Fruit fly (Drosophila melanogaster): Measurements from ENCODE around the gene Ada2b.

Ada2b gene

dm6 chr3R:8206019-8206418 lies 34.3 kb downstream of the Ada2b start (continued):
- no peak for TF ChIP-seq CG2116 (GFP tag; optimal IDR thresholded peaks at IDR 0.05)
- TF ChIP-seq CG9817 (tag; optimal IDR thresholded peaks at IDR 0.05): no peak
- TF ChIP-seq maf-S (GFP tag; optimal IDR thresholded peaks at IDR 0.05): no peak
- TF ChIP-seq CG2129 (GFP tag; IDR thresholded peaks at IDR 0.05; ENCODE audit: partially characterized antibody): no peak
- TF ChIP-seq CG4360 (GFP tag; IDR thresholded peaks at IDR 0.05): no peak

dm6 chr3R:8205292-8205893 lies 34.9 kb downstream of the Ada2b start:
- no peak for TF ChIP-seq CG32772 (GFP tag; IDR thresholded peaks at IDR 0.05)
- no peak for TF ChIP-seq CG12391 (tag; optimal IDR thresholded peaks at IDR 0.05)
- TF ChIP-seq zen (tag; optimal IDR thresholded peaks at IDR 0.05): peak; percentile 99
- TF ChIP-seq CG15479 (GFP tag; optimal IDR thresholded peaks at IDR 0.05): peak; percentile 69
- no peak for TF ChIP-seq chif (GFP tag; optimal IDR thresholded peaks at IDR 0.05)
- no peak for TF ChIP-seq D19A (tag; optimal IDR thresholded peaks at IDR 0.05)
- TF ChIP-seq sqz (GFP tag; optimal IDR thresholded peaks at IDR 0.05): no peak
- TF ChIP-seq Lpt (GFP tag; optimal IDR thresholded peaks at IDR 0.05): no peak
- TF ChIP-seq en (GFP tag; optimal IDR thresholded peaks at IDR 0.05): no peak
- peak in 1 of 2 experiments; percentile 95 for TF ChIP-seq tll (GFP tag; optimal IDR thresholded peaks at IDR 0.05)
- peak; percentile 92 for TF ChIP-seq D (optimal IDR thresholded peaks at IDR 0.05)
- TF ChIP-seq D (GFP tag; optimal IDR thresholded peaks at IDR 0.05): no peak
- no peak for TF ChIP-seq mam (GFP tag; optimal IDR thresholded peaks at IDR 0.05)
- TF ChIP-seq ara (GFP tag; IDR thresholded peaks at IDR 0.05): no peak
- TF ChIP-seq CG13775 (GFP tag; optimal IDR thresholded peaks at IDR 0.05): no peak
- no peak for TF ChIP-seq bab2 (GFP tag; optimal IDR thresholded peaks at IDR 0.05)
- TF ChIP-seq cad (GFP tag; optimal IDR thresholded peaks at IDR 0.05): peak; percentile 90
- no peak for TF ChIP-seq CG4854 (GFP tag; optimal IDR thresholded peaks at IDR 0.05)
- no peak for TF ChIP-seq MTF-1 (GFP tag; optimal IDR thresholded peaks at IDR 0.05; ENCODE audit: borderline replicate concordance)
- TF ChIP-seq CG4617 (GFP tag; optimal IDR thresholded peaks at IDR 0.05; ENCODE audit: borderline replicate concordance): no peak
- TF ChIP-seq klu (GFP tag; IDR thresholded peaks at IDR 0.05): no peak
- no peak for TF ChIP-seq psq (GFP tag; optimal IDR thresholded peaks at IDR 0.05)
- no peak for TF ChIP-seq tap (tag; optimal IDR thresholded peaks at IDR 0.05)
- TF ChIP-seq CG34422 (GFP tag; IDR thresholded peaks at IDR 0.05): 0 out of 3 replicates have a peak, but pooled peaks have one; percentile 35
- TF ChIP-seq hth (optimal IDR thresholded peaks at IDR 0.05): no peak

- TF ChIP-seq Fer2 (tag; optimal IDR thresholded peaks at IDR 0.05): no peak
- no peak for TF ChIP-seq CG12391 (tag; optimal IDR thresholded peaks at IDR 0.05)
- no peak for TF ChIP-seq CG13287 (GFP tag; IDR thresholded peaks at IDR 0.05; ENCODE audit: partially characterized antibody)
- TF ChIP-seq CG16815 (GFP tag; optimal IDR thresholded peaks at IDR 0.05): no peak
- no peak for TF ChIP-seq Lhr (GFP tag; optimal IDR thresholded peaks at IDR 0.05)
- no peak for TF ChIP-seq Mes4 (GFP tag; optimal IDR thresholded peaks at IDR 0.05)
- TF ChIP-seq CG15479 (GFP tag; optimal IDR thresholded peaks at IDR 0.05): no peak
- TF ChIP-seq ERR (GFP tag; optimal IDR thresholded peaks at IDR 0.05): no peak
- TF ChIP-seq NFAT (GFP tag; IDR thresholded peaks at IDR 0.05): no peak
- TF ChIP-seq D19B (GFP tag; optimal IDR thresholded peaks at IDR 0.05): no peak
- no peak for TF ChIP-seq Usf (GFP tag; optimal IDR thresholded peaks at IDR 0.05)
- TF ChIP-seq slbo (GFP tag; IDR thresholded peaks at IDR 0.05): no peak
- no peak for TF ChIP-seq CG1233 (GFP tag; optimal IDR thresholded peaks at IDR 0.05)
- TF ChIP-seq CG10462 (GFP tag; optimal IDR thresholded peaks at IDR 0.05): no peak
- no peak for TF ChIP-seq kah (GFP tag; optimal IDR thresholded peaks at IDR 0.05)
Measured at dm6 chr3R:8204730-8205129, 35.6 kb downstream of the Ada2b start, which contains the start of gene CheA84a. TSS of gene CheA84a (minus strand) at chr3R:8204830.

Data from whole organism, embryonic.